Worm (Caenorhabditis elegans) whole organism, L4 larva: ENCODE results near the gene C07A9.13.
A peak's percentile ranks its signal among the peaks of the same experiment; 100 is the strongest.

Experiments used
- Y48G9A.11 ChIP-seq: fragments of 200-800 bp; sonication (Bioruptor generic); IDR thresholded peaks from 2 replicates; pipeline ENCODE4 v1.3.6; 2022; ENCODE audit warnings: missing genetic modification reagents, missing genetic modification characterization, missing compliant biosample characterization
- aly-2 ChIP-seq: sonication (generic microtip); optimal IDR thresholded peaks from 2 replicates; lab custom pipeline; 2018; ENCODE audit warnings: missing biosample characterization, missing genetic modification characterization
- attf-4 ChIP-seq: sonication (generic microtip); optimal IDR thresholded peaks from 3 replicates; lab custom pipeline; 2017; ENCODE audit warnings: missing biosample characterization, missing genetic modification characterization
- daf-19 ChIP-seq: fragments of 200-800 bp; sonication (Bioruptor generic); conservative IDR thresholded peaks from 2 replicates; pipeline ENCODE4 v1.3.6; 2022; ENCODE audit warnings: missing genetic modification characterization, missing compliant biosample characterization
- duxl-1 ChIP-seq: sonication (generic microtip); optimal IDR thresholded peaks from 2 replicates; lab custom pipeline; 2016; ENCODE audit warnings: mild to moderate bottlenecking, missing genetic modification characterization, moderate library complexity, missing compliant biosample characterization; ENCODE audit not compliant: poor library complexity
- fkh-10 ChIP-seq: fragments of 150-350 bp; optimal IDR thresholded peaks from 2 replicates; lab custom pipeline; 2014; ENCODE audit warnings: missing biosample characterization, missing genetic modification reagents, missing genetic modification characterization
- hif-1 ChIP-seq, 2 experiments: sonication (generic microtip); optimal IDR thresholded peaks; 2 replicates each; lab custom pipeline; 2016 to 2017; ENCODE audit warnings: missing compliant biosample characterization in 2 of 2, missing genetic modification characterization in 2 of 2, missing genetic modification reagents in 2 of 2, missing genotype in 2 of 2, mild to moderate bottlenecking in 1 of 2
- hlh-30 ChIP-seq: sonication (generic microtip); optimal IDR thresholded peaks from 2 replicates; lab custom pipeline; 2017; ENCODE audit warnings: antibody characterized with exemption, mild to moderate bottlenecking, missing genetic modification characterization, missing compliant biosample characterization; ENCODE audit not compliant: insufficient read depth
- lin-29 ChIP-seq: fragments of 200-800 bp; sonication (Bioruptor generic); IDR thresholded peaks from 2 replicates; pipeline ENCODE4 v1.3.6; 2022; ENCODE audit warnings: missing genetic modification reagents, missing genetic modification characterization, missing compliant biosample characterization
- lin-39 ChIP-seq: fragments of 150-350 bp; optimal IDR thresholded peaks from 2 replicates; lab custom pipeline; 2014; ENCODE audit warnings: missing biosample characterization, missing genetic modification reagents, missing genetic modification characterization
- nhr-48 ChIP-seq: sonication (generic microtip); optimal IDR thresholded peaks from 2 replicates; lab custom pipeline; 2016; ENCODE audit warnings: mild to moderate bottlenecking, missing genetic modification characterization, missing compliant biosample characterization
- pqm-1 ChIP-seq: sonication (generic microtip); optimal IDR thresholded peaks from 2 replicates; lab custom pipeline; 2017; ENCODE audit warnings: missing biosample characterization, missing genetic modification characterization
- spr-1 ChIP-seq: sonication (generic microtip); optimal IDR thresholded peaks from 2 replicates; lab custom pipeline; 2016; ENCODE audit warnings: mild to moderate bottlenecking, missing genetic modification characterization, missing compliant biosample characterization
- unc-130 ChIP-seq: sonication (generic microtip); optimal IDR thresholded peaks from 2 replicates; lab custom pipeline; 2016; ENCODE audit warnings: missing genetic modification reagents, missing genetic modification characterization, missing compliant biosample characterization
- vab-7 ChIP-seq: fragments of 200-800 bp; sonication (Bioruptor generic); IDR thresholded peaks from 2 replicates; pipeline ENCODE4 v1.3.6; 2022; ENCODE audit warnings: missing genetic modification reagents, missing genetic modification characterization, missing compliant biosample characterization
- ztf-7 ChIP-seq: fragments of 150-350 bp; optimal IDR thresholded peaks from 2 replicates; lab custom pipeline; 2014; ENCODE audit warnings: missing biosample characterization, missing genetic modification characterization

The C07A9.13 gene

DNA sequence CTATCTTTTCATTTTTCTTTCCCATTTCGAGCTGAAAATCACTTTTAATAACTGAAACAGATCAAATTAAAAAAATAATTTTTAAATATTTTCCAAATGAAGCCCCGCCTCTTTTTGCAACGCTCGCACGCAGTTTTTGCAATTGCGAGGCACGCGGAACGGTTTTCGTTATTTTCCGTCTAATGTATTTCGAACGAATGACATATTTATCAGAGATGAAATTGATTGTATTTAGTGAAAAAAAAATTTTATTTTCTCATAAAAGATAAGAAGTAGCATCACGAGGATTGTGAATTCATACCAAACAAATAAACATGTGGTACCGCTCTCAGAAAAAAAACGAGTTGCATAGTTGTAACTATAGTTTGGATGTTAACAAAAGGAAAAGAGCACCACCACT lies 51.3 kb downstream of the C07A9.13 start, which contains the start of gene rpac-19 (continued):
- peak; percentile 61 for TF ChIP-seq unc-130 (GFP tag; lab: Kevin White, UChicago)
- TF ChIP-seq pqm-1 (tag; lab: Kevin White, UChicago) = peak; percentile 12
- TF ChIP-seq fkh-10 (GFP tag; lab: Kevin White, UChicago) = no peak
- TF ChIP-seq aly-2 (tag; lab: Kevin White, UChicago) = no peak
- TF ChIP-seq spr-1 (tag; lab: Kevin White, UChicago) = peak; percentile 80
- no peak for TF ChIP-seq lin-39 (tag; lab: Kevin White, UChicago)
- peak; percentile 77 for TF ChIP-seq duxl-1 (tag; lab: Kevin White, UChicago)
- TF ChIP-seq nhr-48 (tag; lab: Kevin White, UChicago) = peak; percentile 65
- peak in 1 of 2 experiments; percentile 74 for TF ChIP-seq hif-1 (tag; optimal IDR thresholded peaks at IDR 0.05; lab: Kevin White, UChicago)
- 0 out of 2 replicates have a peak, but pooled peaks have one; percentile 65 for TF ChIP-seq lin-29 (GFP tag; lab: Robert Waterston, UW)
- TF ChIP-seq hlh-30 (tag; lab: Kevin White, UChicago) = peak; percentile 83
- TF ChIP-seq attf-4 = no peak
- 0 out of 2 replicates have a peak, but pooled peaks have one; percentile 24 for TF ChIP-seq Y48G9A.11 (GFP tag; lab: Robert Waterston, UW)
- peak; percentile 45 for TF ChIP-seq daf-19 (GFP tag; lab: Robert Waterston, UW)
- 0 out of 2 replicates have a peak, but pooled peaks have one; percentile 37 for TF ChIP-seq vab-7 (GFP tag; lab: Robert Waterston, UW)
- peak; percentile 60 for TF ChIP-seq ztf-7 (tag; lab: Kevin White, UChicago)
